Fruit fly (Drosophila melanogaster) whole organism, adult: ENCODE data around the gene Sap30.

Experiments
- CG11617 ChIP-seq: fragments of 200-800 bp; sonication (Bioruptor generic); optimal IDR thresholded peaks from 2 replicates; lab custom pipeline; 2017; ENCODE audit warnings: mild to moderate bottlenecking, missing biosample characterization, missing genetic modification reagents, missing genetic modification characterization
- CG12768 ChIP-seq: fragments of 200-800 bp; sonication (Bioruptor generic); optimal IDR thresholded peaks from 2 replicates; lab custom pipeline; 2017; ENCODE audit warnings: missing biosample characterization, missing genetic modification characterization, mild to moderate bottlenecking, moderate library complexity, missing genetic modification reagents
- CG14711 ChIP-seq: fragments of 200-800 bp; sonication (Bioruptor generic); optimal IDR thresholded peaks from 2 replicates; lab custom pipeline; 2018; ENCODE audit warnings: missing biosample characterization, mild to moderate bottlenecking, missing genetic modification characterization, moderate library complexity
- CG1620 ChIP-seq: fragments of 200-800 bp; sonication (Bioruptor generic); optimal IDR thresholded peaks from 2 replicates; lab custom pipeline; 2016; ENCODE audit warnings: missing biosample characterization, missing genetic modification characterization
- CG33017 ChIP-seq: fragments of 200-800 bp; sonication (Bioruptor generic); optimal IDR thresholded peaks from 2 replicates; lab custom pipeline; 2018; ENCODE audit warnings: missing biosample characterization, mild to moderate bottlenecking, missing genetic modification characterization, moderate library complexity
- CG5204 ChIP-seq: fragments of 200-800 bp; sonication (Bioruptor generic); optimal IDR thresholded peaks from 2 replicates; lab custom pipeline; 2016; ENCODE audit warnings: missing biosample characterization, missing genetic modification characterization
- CG7045 ChIP-seq: fragments of 200-800 bp; sonication (Bioruptor generic); optimal IDR thresholded peaks from 2 replicates; lab custom pipeline; 2017; ENCODE audit warnings: missing biosample characterization, mild to moderate bottlenecking, missing genetic modification characterization
- CG7101 ChIP-seq: fragments of 200-800 bp; sonication (Bioruptor generic); optimal IDR thresholded peaks from 2 replicates; lab custom pipeline; 2018; ENCODE audit warnings: missing biosample characterization, mild to moderate bottlenecking, missing genetic modification characterization, moderate library complexity
- Clk ChIP-seq: fragments of 200-800 bp; sonication (Bioruptor generic); optimal IDR thresholded peaks from 2 replicates; lab custom pipeline; 2017; ENCODE audit warnings: missing biosample characterization, missing genetic modification characterization
- Crg-1 ChIP-seq: fragments of 200-800 bp; sonication (Bioruptor generic); optimal IDR thresholded peaks from 2 replicates; lab custom pipeline; 2016; ENCODE audit warnings: missing biosample characterization, missing genetic modification characterization
- Hr96 ChIP-seq: fragments of 200-800 bp; sonication (Bioruptor generic); optimal IDR thresholded peaks from 2 replicates; lab custom pipeline; 2016; ENCODE audit warnings: missing biosample characterization, missing genetic modification characterization
- Mnt ChIP-seq: fragments of 200-800 bp; sonication (Bioruptor generic); optimal IDR thresholded peaks from 2 replicates; lab custom pipeline; 2016; ENCODE audit warnings: missing biosample characterization, mild to moderate bottlenecking, missing genetic modification characterization
- bab1 ChIP-seq: fragments of 200-800 bp; sonication (Bioruptor generic); optimal IDR thresholded peaks from 3 replicates; lab custom pipeline; 2019; ENCODE audit warnings: missing biosample characterization, mild to moderate bottlenecking, missing genetic modification characterization, moderate library complexity
- cic ChIP-seq: fragments of 200-800 bp; sonication (Bioruptor generic); optimal IDR thresholded peaks from 2 replicates; lab custom pipeline; 2017; ENCODE audit warnings: missing biosample characterization, mild to moderate bottlenecking, missing genetic modification characterization, moderate library complexity
- cnc ChIP-seq, 2 experiments: fragments of >200 bp; optimal IDR thresholded peaks; 2 replicates each; lab custom pipeline; 2017
- kay ChIP-seq: fragments of 200-800 bp; sonication (Bioruptor generic); peaks from one replicate; lab custom pipeline; 2016; ENCODE audit warnings: missing biosample characterization, missing genetic modification characterization, borderline replicate concordance
- ovo ChIP-seq: fragments of 200-800 bp; sonication (Bioruptor generic); optimal IDR thresholded peaks from 2 replicates; lab custom pipeline; 2016; ENCODE audit warnings: missing biosample characterization, missing genetic modification characterization
- pad ChIP-seq: fragments of 200-800 bp; sonication (Bioruptor generic); optimal IDR thresholded peaks from 3 replicates; lab custom pipeline; 2017; ENCODE audit warnings: missing biosample characterization, missing genetic modification characterization, mild to moderate bottlenecking, moderate library complexity, missing genetic modification reagents
- tj ChIP-seq: fragments of 200-800 bp; sonication (Bioruptor generic); optimal IDR thresholded peaks from 3 replicates; lab custom pipeline; 2017; ENCODE audit warnings: missing biosample characterization, mild to moderate bottlenecking, missing genetic modification characterization, moderate library complexity
- toe ChIP-seq: fragments of 200-800 bp; sonication (Bioruptor generic); optimal IDR thresholded peaks from 2 replicates; lab custom pipeline; 2016; ENCODE audit warnings: missing biosample characterization, missing genetic modification characterization

The Sap30 gene

dm6 chrX:16781055-16781454 is 6.0 kb upstream of the Sap30 start:
- TF ChIP-seq Mnt (GFP tag; lab: Kevin White, UChicago): no peak
- TF ChIP-seq Crg-1 (GFP tag; lab: Kevin White, UChicago): no peak
- no peak for TF ChIP-seq CG5204 (GFP tag; lab: Kevin White, UChicago)
- TF ChIP-seq Clk (GFP tag; lab: Kevin White, UChicago): no peak

dm6 chrX:16782175-16782916 is 4.7 kb upstream of the Sap30 start:
- TF ChIP-seq Clk (GFP tag; lab: Kevin White, UChicago) (no peak), pad (no peak), CG7101 (no peak), CG14711 (tag; lab: Kevin White, UChicago) (peak; percentile 13), kay (GFP tag; lab: Kevin White, UChicago) (no peak), Mnt (GFP tag; lab: Kevin White, UChicago) (peak; percentile 10), CG11617 (GFP tag; lab: Kevin White, UChicago) (peak; percentile 28)

- TF ChIP-seq pad: no peak
- TF ChIP-seq cnc (optimal IDR thresholded peaks at IDR 0.05; lab: Kevin White, UChicago): no peak
- TF ChIP-seq bab1 (GFP tag; lab: Kevin White, UChicago): no peak
- TF ChIP-seq CG33017: no peak
- TF ChIP-seq CG14711 (tag; lab: Kevin White, UChicago): no peak
- TF ChIP-seq CG11617 (GFP tag; lab: Kevin White, UChicago): no peak
- TF ChIP-seq toe (GFP tag; lab: Kevin White, UChicago): no peak
- no peak for TF ChIP-seq Hr96 (GFP tag; lab: Kevin White, UChicago)
- TF ChIP-seq Clk (GFP tag; lab: Kevin White, UChicago): no peak
- TF ChIP-seq CG7045 (GFP tag; lab: Kevin White, UChicago): no peak
- no peak for TF ChIP-seq tj (GFP tag; lab: Kevin White, UChicago)
- TF ChIP-seq CG5204 (GFP tag; lab: Kevin White, UChicago): no peak
These were observed 3.9 kb upstream of the Sap30 start, which contains the start of gene if for dm6 chrX:16783141-16783715. Gene if (minus strand): TSS chrX:16783434.

dm6 chrX:16783743-16784142 is 3.3 kb upstream of the Sap30 start, which contains the start of gene mRpL22:
Gene mRpL22 (plus strand): TSS chrX:16783933.
- no peak for TF ChIP-seq tj (GFP tag; lab: Kevin White, UChicago)
- no peak for TF ChIP-seq CG14711 (tag; lab: Kevin White, UChicago)
- no peak for TF ChIP-seq Mnt (GFP tag; lab: Kevin White, UChicago)
- peak; percentile 51 for TF ChIP-seq bab1 (GFP tag; lab: Kevin White, UChicago)

- TF ChIP-seq ovo (GFP tag; lab: Kevin White, UChicago) (no peak), pad (no peak), CG7101 (peak; percentile 58), CG33017 (no peak), CG12768 (GFP tag; lab: Kevin White, UChicago) (no peak), Crg-1 (GFP tag; lab: Kevin White, UChicago) (peak; percentile 12), cnc (optimal IDR thresholded peaks at IDR 0.05; lab: Kevin White, UChicago) (no peak), CG14711 (tag; lab: Kevin White, UChicago) (peak; percentile 17), CG11617 (GFP tag; lab: Kevin White, UChicago) (peak; percentile 7), Mnt (GFP tag; lab: Kevin White, UChicago) (no peak), CG5204 (GFP tag; lab: Kevin White, UChicago) (no peak), toe (GFP tag; lab: Kevin White, UChicago) (no peak), Hr96 (GFP tag; lab: Kevin White, UChicago) (no peak), cic (no peak), CG1620 (no peak), kay (GFP tag; lab: Kevin White, UChicago) (no peak), Clk (GFP tag; lab: Kevin White, UChicago) (no peak), bab1 (GFP tag; lab: Kevin White, UChicago) (peak; percentile 3), CG7045 (GFP tag; lab: Kevin White, UChicago) (no peak), tj (GFP tag; lab: Kevin White, UChicago) (no peak)
These were observed 375 bp downstream of the Sap30 start for dm6 chrX:16787416-16787900.

dm6 chrX:16791058-16791457 is 4.0 kb downstream of the Sap30 start, which contains the start of gene Rrp45:
Gene Rrp45 (minus strand): TSS chrX:16791266.
- TF ChIP-seq Mnt (GFP tag; lab: Kevin White, UChicago) (peak; percentile 90), CG12768 (GFP tag; lab: Kevin White, UChicago) (no peak), CG1620 (peak; percentile 25), CG11617 (GFP tag; lab: Kevin White, UChicago) (no peak)
